Worm (Caenorhabditis elegans) whole organism, L1 larva: ENCODE data around the gene F41E6.5.

Source experiments
- C16A3.4 ChIP-seq: fragments of 150-350 bp; optimal IDR thresholded peaks from 2 replicates; lab custom pipeline; 2014; ENCODE audit warnings: missing biosample characterization, missing genetic modification characterization
- F16B12.6 ChIP-seq: fragments of 150-350 bp; optimal IDR thresholded peaks from 2 replicates; lab custom pipeline; 2014; ENCODE audit warnings: missing biosample characterization, missing genetic modification characterization
- Y116A8C.19 ChIP-seq: sonication (generic microtip); optimal IDR thresholded peaks from 2 replicates; lab custom pipeline; 2016; ENCODE audit warnings: missing compliant biosample characterization, missing genetic modification characterization, borderline replicate concordance
- aha-1 ChIP-seq: fragments of 150-350 bp; optimal IDR thresholded peaks from 2 replicates; lab custom pipeline; 2014; ENCODE audit warnings: missing biosample characterization, missing genetic modification characterization
- alr-1 ChIP-seq: fragments of 200-800 bp; sonication (Bioruptor generic); optimal IDR thresholded peaks from 2 replicates; lab custom pipeline; 2018; ENCODE audit warnings: borderline replicate concordance, mild to moderate bottlenecking, missing genetic modification characterization, missing compliant biosample characterization
- aly-2 ChIP-seq: fragments of 150-350 bp; optimal IDR thresholded peaks from 2 replicates; lab custom pipeline; 2014; ENCODE audit warnings: missing biosample characterization, missing genetic modification characterization
- blmp-1 ChIP-seq: fragments of 150-350 bp; optimal IDR thresholded peaks from 2 replicates; lab custom pipeline; 2014; ENCODE audit warnings: missing biosample characterization, missing genetic modification characterization
- ceh-90 ChIP-seq: sonication (generic microtip); optimal IDR thresholded peaks from 2 replicates; lab custom pipeline; 2016; ENCODE audit warnings: missing genetic modification characterization, missing compliant biosample characterization
- ces-1 ChIP-seq: fragments of 150-350 bp; optimal IDR thresholded peaks from 2 replicates; lab custom pipeline; 2014; ENCODE audit warnings: missing biosample characterization, missing genetic modification reagents, missing genetic modification characterization
- dpl-1 ChIP-seq, 3 experiments: fragments of 150-350 bp in 2 of 3; sonication (generic microtip) in 1 of 3; optimal IDR thresholded peaks; 2 replicates each; lab custom pipeline; 2014 to 2017; ENCODE audit warnings: missing biosample characterization in 3 of 3, missing genetic modification characterization in 3 of 3, missing genetic modification reagents in 3 of 3
- efl-1 ChIP-seq, 4 experiments: fragments of 150-350 bp; optimal IDR thresholded peaks in 3 of 4; peaks in 1 of 4; 1 replicate in 1 of 4; 2 replicates in 3 of 4; lab custom pipeline; 2014; ENCODE audit warnings: missing biosample characterization in 2 of 4, missing genetic modification characterization in 2 of 4, missing genetic modification reagents in 2 of 4
- egl-13 ChIP-seq: sonication (generic microtip); optimal IDR thresholded peaks from 2 replicates; lab custom pipeline; 2016; ENCODE audit warnings: missing genotype, missing genetic modification reagents, missing genetic modification characterization, missing compliant biosample characterization
- elt-2 ChIP-seq: sonication (generic microtip); optimal IDR thresholded peaks from 2 replicates; lab custom pipeline; 2016; ENCODE audit warnings: missing genetic modification characterization, mild to moderate bottlenecking, inconsistent platforms, missing compliant biosample characterization, missing genetic modification reagents
- fos-1 ChIP-seq: fragments of 150-350 bp; optimal IDR thresholded peaks from 2 replicates; lab custom pipeline; 2014; ENCODE audit warnings: missing biosample characterization, missing genetic modification characterization
- hlh-4 ChIP-seq: sonication (generic microtip); optimal IDR thresholded peaks from 2 replicates; lab custom pipeline; 2016; ENCODE audit warnings: mild to moderate bottlenecking, missing genetic modification characterization, missing compliant biosample characterization
- lin-13 ChIP-seq: fragments of 150-350 bp; optimal IDR thresholded peaks from 2 replicates; lab custom pipeline; 2014; ENCODE audit warnings: missing biosample characterization, missing genetic modification reagents, missing genetic modification characterization
- lin-14 ChIP-seq: fragments of 200-800 bp; sonication (Bioruptor generic); optimal IDR thresholded peaks from 2 replicates; lab custom pipeline; 2018; ENCODE audit warnings: mild to moderate bottlenecking, missing genetic modification characterization, moderate library complexity, missing compliant biosample characterization
- lin-35 ChIP-seq, 2 experiments: fragments of 150-350 bp; optimal IDR thresholded peaks; 2 replicates each; lab custom pipeline; 2014; ENCODE audit warnings: missing biosample characterization in 2 of 2, missing genetic modification characterization in 2 of 2, missing genetic modification reagents in 2 of 2
- lsy-2 ChIP-seq, 2 experiments: fragments of 150-350 bp; optimal IDR thresholded peaks; 2 replicates each; lab custom pipeline; 2014; ENCODE audit warnings: missing biosample characterization in 2 of 2, missing genetic modification characterization in 2 of 2
- nhr-19 ChIP-seq: fragments of 200-800 bp; sonication (Bioruptor generic); conservative IDR thresholded peaks from 2 replicates; pipeline ENCODE4 v1.3.6; 2022; ENCODE audit warnings: missing genetic modification characterization, missing compliant biosample characterization
- nhr-28 ChIP-seq: fragments of 150-350 bp; optimal IDR thresholded peaks from 2 replicates; lab custom pipeline; 2014; ENCODE audit warnings: missing biosample characterization, missing genetic modification characterization
- nhr-76 ChIP-seq: sonication (generic microtip); optimal IDR thresholded peaks from 2 replicates; lab custom pipeline; 2017; ENCODE audit warnings: missing biosample characterization, missing genetic modification characterization
- pax-3 ChIP-seq: fragments of 200-800 bp; sonication (Bioruptor generic); optimal IDR thresholded peaks from 2 replicates; lab custom pipeline; 2018; ENCODE audit warnings: mild to moderate bottlenecking, missing genetic modification characterization, moderate library complexity, missing compliant biosample characterization
- pqm-1 ChIP-seq: sonication (generic microtip); optimal IDR thresholded peaks from 3 replicates; lab custom pipeline; 2017; ENCODE audit warnings: missing biosample characterization, missing genetic modification characterization
- rnt-1 ChIP-seq: sonication (generic microtip); optimal IDR thresholded peaks from 2 replicates; lab custom pipeline; 2016; ENCODE audit warnings: mild to moderate bottlenecking, missing genetic modification characterization, moderate library complexity, missing compliant biosample characterization
- snpc-4 ChIP-seq: fragments of 150-350 bp; optimal IDR thresholded peaks from 2 replicates; lab custom pipeline; 2014; ENCODE audit warnings: missing biosample characterization, missing genetic modification characterization
- snu-23 ChIP-seq: sonication (generic microtip); optimal IDR thresholded peaks from 2 replicates; lab custom pipeline; 2016; ENCODE audit warnings: missing genetic modification characterization, missing compliant biosample characterization
- unc-130 ChIP-seq: fragments of 150-350 bp; optimal IDR thresholded peaks from 2 replicates; lab custom pipeline; 2017; ENCODE audit warnings: missing biosample characterization, missing genetic modification characterization, inconsistent platforms
- unc-98 ChIP-seq: fragments of 200-800 bp; sonication (Bioruptor generic); IDR thresholded peaks from 2 replicates; pipeline ENCODE4 v1.3.6; 2022; ENCODE audit warnings: missing genetic modification characterization, missing compliant biosample characterization
- vab-15 ChIP-seq: sonication (generic microtip); optimal IDR thresholded peaks from 2 replicates; lab custom pipeline; 2017; ENCODE audit warnings: missing genotype, mild to moderate bottlenecking, missing genetic modification characterization, missing compliant biosample characterization
- zip-4 ChIP-seq: fragments of 200-800 bp; sonication (Bioruptor generic); optimal IDR thresholded peaks from 2 replicates; lab custom pipeline; 2018; ENCODE audit warnings: mild to moderate bottlenecking, missing genetic modification characterization, moderate library complexity, missing compliant biosample characterization
- ztf-11 ChIP-seq, 2 experiments: sonication (generic microtip); optimal IDR thresholded peaks; 2 replicates each; lab custom pipeline; 2016 to 2017; ENCODE audit warnings: missing genetic modification characterization in 2 of 2, missing biosample characterization in 1 of 2, missing compliant biosample characterization in 1 of 2

The F41E6.5 gene

ce11 chrV:8635575-8635974 is 32.3 kb downstream of the F41E6.5 start, which contains the start of gene oac-29:
oac-29 (minus strand) TSS chrV:8635675.
- no peak for TF ChIP-seq C16A3.4 (tag; lab: Kevin White, UChicago)
- TF ChIP-seq ceh-90, result no peak
- no peak for TF ChIP-seq ztf-11 (tag; optimal IDR thresholded peaks at IDR 0.05; lab: Kevin White, UChicago)
- no peak for TF ChIP-seq ces-1 (GFP tag; lab: Kevin White, UChicago)
- no peak for TF ChIP-seq unc-130 (tag; lab: Kevin White, UChicago)
- TF ChIP-seq blmp-1, result no peak
- TF ChIP-seq pax-3 (tag; lab: Kevin White, UChicago), result no peak
- no peak for TF ChIP-seq vab-15 (tag; lab: Kevin White, UChicago)
- no peak for TF ChIP-seq lin-35 (GFP tag; optimal IDR thresholded peaks at IDR 0.05; lab: Kevin White, UChicago)
- no peak for TF ChIP-seq F16B12.6
- TF ChIP-seq alr-1 (tag; lab: Kevin White, UChicago), result no peak
- no peak for TF ChIP-seq pqm-1 (tag; lab: Kevin White, UChicago)

DNA sequence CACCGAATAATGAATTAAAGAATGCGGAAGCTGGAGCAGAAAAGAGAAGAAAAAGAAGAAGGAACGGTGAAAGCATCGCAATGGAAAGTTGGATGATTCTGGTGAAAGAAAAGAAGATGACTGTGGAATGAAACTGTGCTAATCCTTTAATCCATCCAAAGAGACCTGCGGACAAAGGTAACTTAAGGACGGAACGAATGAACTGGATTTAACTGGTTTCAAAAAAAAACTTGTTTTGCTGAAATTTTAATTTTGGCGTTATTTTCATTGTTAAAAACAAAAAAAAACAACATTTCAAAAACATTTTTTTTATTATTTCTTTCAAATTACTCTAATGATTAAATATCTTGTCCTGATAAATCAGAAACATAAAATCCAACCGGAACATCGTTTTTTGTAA is 33.6 kb downstream of the F41E6.5 start, which contains the start of gene grl-12:
Gene grl-12, minus strand, starts transcription at position 101 of the 400 bp plus-strand sequence.
- TF ChIP-seq zip-4 (GFP tag; lab: Kevin White, UChicago) (no peak), aly-2 (tag; lab: Kevin White, UChicago) (no peak), aha-1 (tag; lab: Kevin White, UChicago) (no peak)

ce11 chrV:8637666-8638271 is 34.5 kb downstream of the F41E6.5 start, which contains the start of the genes F28A12.10 and acd-4:
F28A12.10 (minus strand) TSS chrV:8637766.
acd-4 (plus strand) TSS chrV:8638221.
- no peak for TF ChIP-seq lin-14 (GFP tag; lab: Kevin White, UChicago)
- no peak for TF ChIP-seq lin-13
- no peak for TF ChIP-seq rnt-1 (tag; lab: Kevin White, UChicago)
- no peak for TF ChIP-seq efl-1 (optimal IDR thresholded peaks at IDR 0.05; lab: Kevin White, UChicago)
- no peak for TF ChIP-seq efl-1 (GFP tag; optimal IDR thresholded peaks at IDR 0.05 in 1 of 2; lab: Kevin White, UChicago)
- no peak for TF ChIP-seq egl-13
- TF ChIP-seq snu-23 (GFP tag; lab: Kevin White, UChicago), result no peak
- TF ChIP-seq nhr-28 (tag; lab: Kevin White, UChicago), result no peak
- TF ChIP-seq pqm-1 (tag; lab: Kevin White, UChicago), result no peak
- TF ChIP-seq fos-1 (tag; lab: Kevin White, UChicago), result no peak
- no peak for TF ChIP-seq Y116A8C.19 (tag; lab: Kevin White, UChicago)
- no peak for TF ChIP-seq nhr-76 (tag; lab: Kevin White, UChicago)
- TF ChIP-seq lsy-2 (tag; optimal IDR thresholded peaks at IDR 0.05; lab: Kevin White, UChicago), result no peak
- TF ChIP-seq unc-98 (GFP tag; lab: Robert Waterston, UW), result no peak
- TF ChIP-seq nhr-19 (GFP tag; lab: Robert Waterston, UW), result no peak
- TF ChIP-seq, all 84 proteins: peak for 0

ce11 chrV:8641266-8641665 is 38.0 kb downstream of the F41E6.5 start, which contains the start of gene F28A12.3:
F28A12.3 (minus strand) TSS chrV:8641366.
- TF ChIP-seq hlh-4 (tag; lab: Kevin White, UChicago) (no peak), efl-1 (optimal IDR thresholded peaks at IDR 0.05; lab: Kevin White, UChicago) (no peak), efl-1 (GFP tag; optimal IDR thresholded peaks at IDR 0.05 in 1 of 2; lab: Kevin White, UChicago) (peak in 1 of 2 experiments; percentile 85)

- TF ChIP-seq snpc-4 (tag; lab: Kevin White, UChicago) (no peak), elt-2 (tag; lab: Kevin White, UChicago) (peak; percentile 22), dpl-1 (GFP tag; optimal IDR thresholded peaks at IDR 0.05; lab: Kevin White, UChicago) (no peak)
These were observed 39.8 kb downstream of the F41E6.5 start, which contains the start of gene asp-13 for ce11 chrV:8643093-8643492. asp-13 (minus strand) TSS chrV:8643193.
